Comparison of ENCODE assay signal across 2 fruit fly cellular contexts in genomic region chrX:4911765-4912245, dm6.
A peak's percentile ranks its signal among the peaks of the same experiment; 100 is the strongest.
TF ChIP-seq lines count a peak whose summit lies in the region.

No protein-coding gene starts in this region.

TF ChIP-seq in whole organism, embryonic, 481 proteins besides CTCF, POLR2A, EP300 and RAD21 (continued from another document):
- peak; percentile 12 for TF ChIP-seq CG2120 (GFP tag; optimal IDR thresholded peaks at IDR 0.05; lab: Kevin White, UChicago)
- TF ChIP-seq Drgx (GFP tag; IDR thresholded peaks at IDR 0.05; lab: Robert Waterston, UW), result peak; percentile 64
- TF ChIP-seq cg (GFP tag; optimal IDR thresholded peaks at IDR 0.05; lab: Kevin White, UChicago), result no peak
- TF ChIP-seq CG9817 (tag; optimal IDR thresholded peaks at IDR 0.05; lab: Kevin White, UChicago), result no peak
- no peak for TF ChIP-seq Bteb2 (GFP tag; optimal IDR thresholded peaks at IDR 0.05; lab: Kevin White, UChicago)
- no peak for TF ChIP-seq Lim3 (GFP tag; IDR thresholded peaks at IDR 0.05; lab: Robert Waterston, UW)
- TF ChIP-seq eyg (GFP tag; optimal IDR thresholded peaks at IDR 0.05; lab: Kevin White, UChicago), result no peak
- TF ChIP-seq unc-4 (GFP tag; IDR thresholded peaks at IDR 0.05; lab: Robert Waterston, UW; ENCODE audit: partially characterized antibody), result no peak
- no peak for TF ChIP-seq luna (GFP tag; optimal IDR thresholded peaks at IDR 0.05; lab: Kevin White, UChicago)
- TF ChIP-seq sd (tag; optimal IDR thresholded peaks at IDR 0.05; lab: Kevin White, UChicago), result no peak
- TF ChIP-seq sisA (GFP tag; IDR thresholded peaks at IDR 0.05; lab: Robert Waterston, UW), result no peak
- TF ChIP-seq CG10267 (tag; optimal IDR thresholded peaks at IDR 0.05; lab: Kevin White, UChicago), result peak; percentile 9
- TF ChIP-seq dmrt99B (tag; optimal IDR thresholded peaks at IDR 0.05; lab: Kevin White, UChicago), result peak; percentile 17
- TF ChIP-seq stwl (tag; optimal IDR thresholded peaks at IDR 0.05; lab: Kevin White, UChicago), result peak; percentile 70
- peak; percentile 16 for TF ChIP-seq nmo (GFP tag; optimal IDR thresholded peaks at IDR 0.05; lab: Kevin White, UChicago)
- peak; percentile 10 for TF ChIP-seq CG11504 (tag; optimal IDR thresholded peaks at IDR 0.05; lab: Kevin White, UChicago)
- TF ChIP-seq org-1 (GFP tag; optimal IDR thresholded peaks at IDR 0.05; lab: Kevin White, UChicago), result no peak
- no peak for TF ChIP-seq zen2 (GFP tag; IDR thresholded peaks at IDR 0.05; lab: Robert Waterston, UW; ENCODE audit: partially characterized antibody)
- TF ChIP-seq CG6175 (GFP tag; IDR thresholded peaks at IDR 0.05; lab: Robert Waterston, UW), result no peak
- TF ChIP-seq CG2875 (GFP tag; optimal IDR thresholded peaks at IDR 0.05; lab: Kevin White, UChicago), result no peak

TF ChIP-seq in whole organism, prepupa, 60 proteins besides CTCF, POLR2A, EP300 and RAD21 (continued from another document):
- TF ChIP-seq Ets96B (tag; optimal IDR thresholded peaks at IDR 0.05; lab: Kevin White, UChicago) (peak; percentile 81), fd85E (GFP tag; optimal IDR thresholded peaks at IDR 0.05; lab: Kevin White, UChicago) (no peak), CG11762 (GFP tag; optimal IDR thresholded peaks at IDR 0.05; lab: Kevin White, UChicago; ENCODE audit: insufficient read depth) (peak; percentile 64), Lpt (GFP tag; optimal IDR thresholded peaks at IDR 0.05; lab: Kevin White, UChicago) (peak; percentile 82), Eip93F (GFP tag; optimal IDR thresholded peaks at IDR 0.05; lab: Kevin White, UChicago) (peak; percentile 49), CG8632 (GFP tag; optimal IDR thresholded peaks at IDR 0.05; lab: Kevin White, UChicago) (peak; percentile 81), CG32006 (GFP tag; optimal IDR thresholded peaks at IDR 0.05; lab: Kevin White, UChicago) (peak; percentile 91), CG15336 (GFP tag; IDR thresholded peaks at IDR 0.05; lab: Robert Waterston, UW) (peak; percentile 83)
TF ChIP-seq in whole organism, prepupa: peak in this region for 57.
